Worm (Caenorhabditis elegans): ENCODE results near the gene pri-1.
A peak's percentile ranks its signal among the peaks of the same experiment; 100 is the strongest.

Gene pri-1

DNA sequence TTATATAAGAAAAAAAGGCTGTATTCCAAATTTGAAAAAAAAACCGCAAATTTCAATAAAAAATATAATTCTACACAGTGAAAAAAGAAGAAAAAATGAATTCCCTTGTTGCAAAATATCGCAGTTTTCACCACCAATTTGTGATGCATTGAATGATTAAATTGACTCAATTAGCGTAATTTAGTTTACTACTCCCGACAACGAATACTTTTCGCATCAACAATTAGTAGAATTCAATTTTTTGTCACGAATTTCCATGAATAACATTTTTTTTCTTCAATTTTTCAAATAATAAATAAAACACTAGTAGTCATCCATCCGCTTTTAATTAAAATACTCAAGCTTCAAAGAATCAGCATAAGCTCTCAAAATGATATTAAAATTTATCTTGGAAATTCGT, 28.8 kb downstream of the pri-1 start:
- TF ChIP-seq madf-8 (GFP tag; conservative IDR thresholded peaks at IDR 0.05) (no peak), snpc-1.1 (tag; optimal IDR thresholded peaks at IDR 0.05; ENCODE audit: insufficient read depth) (no peak), unc-130 (GFP tag; optimal IDR thresholded peaks at IDR 0.05) (no peak), mcd-1 (GFP tag; IDR thresholded peaks at IDR 0.05) (no peak), him-1 (tag; optimal IDR thresholded peaks at IDR 0.05) (no peak), bed-1 (GFP tag; IDR thresholded peaks at IDR 0.05) (no peak), C06A6.2 (GFP tag; conservative IDR thresholded peaks at IDR 0.05) (no peak)

DNA sequence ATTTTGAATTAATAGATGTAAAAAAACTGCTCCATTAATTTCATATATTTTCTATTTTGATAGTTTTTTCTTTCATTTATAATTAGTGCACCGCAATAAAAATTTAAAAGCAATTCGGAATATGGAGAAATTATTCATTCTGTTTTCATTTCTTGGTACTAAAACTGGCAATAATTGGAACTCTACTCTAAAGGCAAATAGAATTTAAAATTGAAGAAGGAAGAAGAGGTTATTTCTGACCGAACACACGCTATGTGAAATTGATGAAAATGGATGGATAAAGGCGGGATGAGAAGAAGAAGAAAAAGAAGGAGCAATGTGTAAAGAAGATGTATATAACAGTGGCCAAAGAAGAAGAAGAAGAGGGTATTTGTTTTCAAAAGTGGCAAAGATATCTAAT, 30.9 kb downstream of the pri-1 start:
- TF ChIP-seq F57A8.1 (GFP tag; optimal IDR thresholded peaks at IDR 0.05): no peak
- no peak for TF ChIP-seq nfya-1 (tag; optimal IDR thresholded peaks at IDR 0.05; ENCODE audit: borderline replicate concordance, insufficient read depth)
- TF ChIP-seq F57C9.4 (tag; optimal IDR thresholded peaks at IDR 0.05): no peak
- TF ChIP-seq rpc-1 (optimal IDR thresholded peaks at IDR 0.05): no peak
- no peak for TF ChIP-seq rpc-1 (tag; optimal IDR thresholded peaks at IDR 0.05)
- TF ChIP-seq ztf-28 (GFP tag; IDR thresholded peaks at IDR 0.05): no peak
- no peak for TF ChIP-seq attf-3 (GFP tag; conservative IDR thresholded peaks at IDR 0.05)
- TF ChIP-seq let-526 (GFP tag; IDR thresholded peaks at IDR 0.05): no peak
- TF ChIP-seq egl-44 (GFP tag; IDR thresholded peaks at IDR 0.05): no peak
- no peak for TF ChIP-seq F10E7.11 (tag; optimal IDR thresholded peaks at IDR 0.05)
- TF ChIP-seq unc-62 (GFP tag; optimal IDR thresholded peaks at IDR 0.05): no peak
- TF ChIP-seq tbp1 (GFP tag; optimal IDR thresholded peaks at IDR 0.05): no peak
- no peak for TF ChIP-seq madf-3 (GFP tag; IDR thresholded peaks at IDR 0.05)
- no peak for TF ChIP-seq ccch-3 (GFP tag; optimal IDR thresholded peaks at IDR 0.05)

DNA sequence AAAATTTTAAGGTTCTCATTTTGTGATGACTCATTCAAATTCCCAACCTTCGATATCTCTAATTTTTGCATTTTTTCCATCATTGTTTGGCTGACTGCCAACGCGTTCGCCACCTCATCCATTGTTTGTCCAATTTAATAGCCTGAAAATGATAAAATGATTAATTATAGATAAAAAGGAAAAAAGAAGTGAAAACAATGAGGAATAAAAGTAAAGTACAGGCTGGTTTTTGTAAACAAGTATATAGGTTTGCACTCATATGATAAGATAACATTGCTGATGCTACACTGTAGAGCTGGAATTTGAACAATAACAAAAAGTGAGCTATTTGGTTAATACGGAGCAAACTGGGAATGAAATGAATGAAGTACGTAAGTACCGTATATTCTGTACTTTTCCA, 31.8 kb downstream of the pri-1 start, which contains the start of gene C48B4.3:
C48B4.3 (minus strand) TSS at position 149 of the 400 bp plus-strand sequence.
- TF ChIP-seq gei-17 (GFP tag; optimal IDR thresholded peaks at IDR 0.05) (no peak), F55B11.4 (tag; optimal IDR thresholded peaks at IDR 0.05; ENCODE audit: borderline replicate concordance, insufficient read depth) (no peak), tbx-9 (tag; optimal IDR thresholded peaks at IDR 0.05; ENCODE audit: borderline replicate concordance) (no peak), zim-3 (tag; optimal IDR thresholded peaks at IDR 0.05) (no peak), snpc-4 (GFP tag; optimal IDR thresholded peaks at IDR 0.05) (no peak), snpc-4 (tag; optimal IDR thresholded peaks at IDR 0.05) (no peak), aptf-3 (GFP tag; IDR thresholded peaks at IDR 0.05) (no peak), ztf-18 (tag; optimal IDR thresholded peaks at IDR 0.05) (no peak), Y79H2A.3 (GFP tag; conservative IDR thresholded peaks at IDR 0.05) (no peak), nfyb-1 (GFP tag; IDR thresholded peaks at IDR 0.05) (no peak)

DNA sequence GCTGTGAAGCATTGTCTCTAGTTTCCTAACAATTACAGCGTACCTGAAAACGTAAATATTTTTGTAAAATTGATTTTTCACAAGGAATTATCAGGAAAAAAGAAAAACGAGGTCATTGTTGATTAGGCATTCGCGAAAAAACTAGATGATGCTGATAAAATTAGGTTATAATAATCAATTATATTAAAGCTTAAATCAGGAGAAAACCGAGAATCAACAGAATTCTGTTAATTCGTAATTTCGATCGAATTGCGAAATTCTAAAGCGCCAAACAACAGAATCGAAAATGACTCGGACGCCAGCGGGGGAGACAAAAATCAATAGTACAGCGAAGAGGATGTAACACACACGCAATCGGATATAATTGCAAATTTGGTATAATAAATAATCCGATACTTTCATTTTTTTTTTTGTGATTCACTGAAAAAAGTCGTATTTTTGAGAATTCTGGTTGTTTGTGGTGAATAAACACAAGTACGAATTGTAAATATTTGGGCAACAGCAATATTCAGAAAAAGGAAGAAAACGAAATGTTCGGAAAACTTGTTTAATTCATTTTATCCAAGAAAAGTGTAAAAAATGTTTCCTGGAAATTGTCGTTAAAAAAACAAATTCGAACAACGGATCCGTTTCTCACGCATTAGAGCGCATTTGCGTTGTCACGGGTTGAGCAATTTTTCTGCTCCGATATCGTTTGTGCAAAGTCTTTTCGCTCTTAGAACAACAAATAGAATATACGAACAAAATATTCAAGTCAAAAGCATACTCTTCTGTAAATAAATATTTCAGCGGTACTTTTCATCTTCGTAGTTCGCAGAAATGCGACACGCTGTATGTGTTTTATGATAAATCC, 33.8 kb downstream of the pri-1 start, which contains the start of gene ced-7:
ced-7 (minus strand) TSS at position 51 of the 853 bp plus-strand sequence.
- TF ChIP-seq F33H1.4 (GFP tag; IDR thresholded peaks at IDR 0.05) (no peak), attf-5 (GFP tag; optimal IDR thresholded peaks at IDR 0.05) (peak; percentile 18), chd-7 (tag; optimal IDR thresholded peaks at IDR 0.05) (no peak), C06A6.2 (GFP tag; conservative IDR thresholded peaks at IDR 0.05) (no peak), cebp-1 (GFP tag; IDR thresholded peaks at IDR 0.05) (no peak), cebp-1 (tag; optimal IDR thresholded peaks at IDR 0.05) (peak; percentile 82)

All from whole organism, young adult.